Worm (Caenorhabditis elegans) whole organism, L4 larva: ENCODE results near the gene ptp-3.

Experiments
- D1046.2 ChIP-seq: fragments of 200-800 bp; sonication (Bioruptor generic); IDR thresholded peaks from 2 replicates; pipeline ENCODE4 v1.3.6; 2022; ENCODE audit warnings: missing genetic modification characterization, missing compliant biosample characterization
- T20F7.1 ChIP-seq: fragments of 200-800 bp; sonication (Bioruptor generic); optimal IDR thresholded peaks from 2 replicates; lab custom pipeline; 2018; ENCODE audit warnings: mild to moderate bottlenecking, missing genetic modification characterization, missing compliant biosample characterization
- aly-2 ChIP-seq: sonication (generic microtip); optimal IDR thresholded peaks from 2 replicates; lab custom pipeline; 2018; ENCODE audit warnings: missing biosample characterization, missing genetic modification characterization
- ama-1 ChIP-seq: fragments of 150-350 bp; optimal IDR thresholded peaks from 2 replicates; lab custom pipeline; 2014; ENCODE audit warnings: inconsistent platforms, mixed read lengths
- daf-12 ChIP-seq: fragments of 150-350 bp; optimal IDR thresholded peaks from 2 replicates; lab custom pipeline; 2014; ENCODE audit warnings: missing biosample characterization, missing genetic modification reagents, missing genetic modification characterization
- dve-1 ChIP-seq: sonication (generic microtip); optimal IDR thresholded peaks from 2 replicates; lab custom pipeline; 2017; ENCODE audit warnings: antibody characterized with exemption, mild to moderate bottlenecking, missing genetic modification characterization, missing compliant biosample characterization; ENCODE audit not compliant: insufficient read depth
- lim-7 ChIP-seq: fragments of 200-800 bp; sonication (Bioruptor generic); IDR thresholded peaks from 2 replicates; pipeline ENCODE4 v1.3.6; 2022; ENCODE audit warnings: missing genetic modification characterization, missing compliant biosample characterization
- nhr-237 ChIP-seq: sonication (generic microtip); optimal IDR thresholded peaks from 2 replicates; lab custom pipeline; 2017; ENCODE audit warnings: missing biosample characterization, missing genetic modification characterization
- nhr-25 ChIP-seq: sonication (generic microtip); optimal IDR thresholded peaks from 2 replicates; lab custom pipeline; 2017; ENCODE audit warnings: missing genetic modification characterization, mild to moderate bottlenecking, missing compliant biosample characterization, antibody characterized with exemption, moderate library complexity, borderline replicate concordance; ENCODE audit not compliant: insufficient read depth
- unc-39 ChIP-seq: sonication (generic microtip); optimal IDR thresholded peaks from 2 replicates; lab custom pipeline; 2017; ENCODE audit warnings: missing biosample characterization, missing genetic modification characterization

DNA sequence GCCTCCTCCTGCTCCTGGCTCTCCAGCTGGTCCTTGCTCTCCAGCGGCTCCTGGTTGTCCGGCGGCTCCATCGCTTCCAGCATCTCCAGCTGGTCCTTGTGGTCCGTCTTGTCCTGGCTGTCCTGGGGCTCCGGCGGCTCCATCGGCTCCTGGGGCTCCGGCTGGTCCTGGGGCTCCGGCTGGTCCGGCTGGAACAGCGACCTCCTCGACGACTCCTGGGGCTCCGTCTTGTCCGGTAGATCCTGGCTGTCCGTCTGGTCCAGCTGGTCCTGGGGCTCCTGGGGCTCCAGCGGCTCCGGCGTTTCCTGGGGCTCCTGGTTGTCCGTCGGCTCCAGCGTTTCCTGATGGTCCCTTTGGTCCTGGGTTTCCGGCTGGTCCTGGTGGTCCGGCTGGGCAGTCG lies 40.4 kb downstream of the ptp-3 start:
- TF ChIP-seq aly-2 (tag; lab: Kevin White, UChicago) (no peak), unc-39 (no peak), dve-1 (tag; lab: Kevin White, UChicago) (no peak), nhr-25 (tag; lab: Kevin White, UChicago) (no peak), lim-7 (GFP tag; lab: Robert Waterston, UW) (0 out of 2 replicates have a peak, but pooled peaks have one; percentile 25), daf-12 (tag; lab: Kevin White, UChicago) (no peak), T20F7.1 (no peak), ama-1 (lab: Kevin White, UChicago) (no peak), nhr-237 (tag; lab: Kevin White, UChicago) (no peak), D1046.2 (GFP tag; lab: Robert Waterston, UW) (no peak)
